Worm (Caenorhabditis elegans): ENCODE measurements around the gene ZK512.4.

The ZK512.4 gene

DNA sequence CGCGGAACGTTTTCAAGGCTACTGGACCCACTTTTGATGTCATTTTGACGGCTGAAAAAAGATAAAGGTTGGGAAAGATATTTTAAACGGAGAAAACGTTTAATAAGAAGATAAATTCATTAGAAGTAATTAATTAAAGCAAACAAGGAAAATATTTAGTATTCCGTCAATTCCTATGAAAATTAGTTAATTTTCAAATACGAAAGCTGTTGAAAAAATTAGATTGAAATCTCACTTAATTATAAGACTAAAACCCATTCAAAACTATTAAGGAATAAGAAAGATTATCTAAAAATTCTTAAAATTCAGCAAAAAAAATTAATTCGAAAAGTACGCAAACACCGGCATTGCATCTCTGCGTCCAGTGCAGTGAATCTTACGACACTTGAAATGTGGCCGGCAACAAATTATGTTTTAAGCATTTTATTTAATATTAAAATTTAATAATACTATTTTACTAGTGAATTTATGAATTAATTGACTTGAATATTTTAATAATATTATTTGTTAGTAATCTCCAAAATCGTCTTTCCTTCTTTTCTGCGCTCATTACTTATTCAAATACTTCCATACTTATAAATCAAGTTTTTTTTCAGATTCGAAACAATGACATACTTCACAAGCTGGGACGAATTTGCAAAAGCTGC, at the start of gene ZK512.4, which contains the start of gene ZK512.2:
ZK512.4 (plus strand) TSS at position 597 of the 647 bp plus-strand sequence.
ZK512.2 (minus strand) TSS at position 51 of the 647 bp plus-strand sequence.
- no peak for TF ChIP-seq unc-62 (GFP tag; optimal IDR thresholded peaks at IDR 0.05)

DNA sequence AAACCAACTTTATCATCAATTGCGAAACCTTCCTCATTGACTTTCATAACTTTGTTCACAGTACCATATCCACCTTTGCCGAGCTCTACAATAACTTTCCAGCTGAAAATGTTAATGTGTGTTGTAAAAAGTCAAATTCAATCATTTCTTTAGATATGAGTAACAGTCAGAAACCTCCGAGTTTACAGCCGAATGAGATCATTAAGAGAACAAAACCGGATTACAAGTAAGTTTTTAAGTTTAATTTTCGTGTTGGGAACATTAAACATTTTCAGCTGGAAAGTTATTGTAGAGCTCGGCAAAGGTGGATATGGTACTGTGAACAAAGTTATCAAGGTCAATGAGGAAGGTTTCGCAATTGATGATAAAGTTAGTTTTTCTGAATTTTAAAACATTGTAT, 43.9 kb upstream of the ZK512.4 start, which contains the start of gene ZK507.1:
ZK507.1 (minus strand) TSS at position 101 of the 400 bp plus-strand sequence.
- no peak for TF ChIP-seq unc-62 (GFP tag; optimal IDR thresholded peaks at IDR 0.05)

ce11 chrIII:9103643-9104042, 41.5 kb upstream of the ZK512.4 start, which contains the start of gene dos-1:
dos-1 (plus strand) TSS chrIII:9103943.
- no peak for TF ChIP-seq unc-62 (GFP tag; optimal IDR thresholded peaks at IDR 0.05)

DNA sequence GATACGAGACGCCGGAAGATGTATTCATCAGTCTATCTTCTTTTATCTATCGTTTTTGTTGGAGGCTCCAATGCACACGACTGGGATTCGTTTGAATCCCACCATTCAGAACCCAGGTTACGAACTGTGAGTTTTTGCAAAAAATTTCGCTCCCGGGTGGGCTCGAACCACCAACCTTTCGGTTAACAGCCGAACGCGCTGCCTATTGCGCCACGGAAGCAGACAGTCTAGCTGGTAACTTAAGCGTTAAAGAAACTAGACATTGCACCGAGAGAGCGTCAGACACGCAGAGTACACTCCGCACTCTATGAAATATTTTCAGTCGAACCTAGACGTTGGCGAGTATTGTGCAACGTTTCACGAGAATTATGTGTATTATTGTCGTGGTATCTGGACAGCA, 41.1 kb upstream of the ZK512.4 start:
- no peak for TF ChIP-seq unc-62 (GFP tag; optimal IDR thresholded peaks at IDR 0.05)

DNA sequence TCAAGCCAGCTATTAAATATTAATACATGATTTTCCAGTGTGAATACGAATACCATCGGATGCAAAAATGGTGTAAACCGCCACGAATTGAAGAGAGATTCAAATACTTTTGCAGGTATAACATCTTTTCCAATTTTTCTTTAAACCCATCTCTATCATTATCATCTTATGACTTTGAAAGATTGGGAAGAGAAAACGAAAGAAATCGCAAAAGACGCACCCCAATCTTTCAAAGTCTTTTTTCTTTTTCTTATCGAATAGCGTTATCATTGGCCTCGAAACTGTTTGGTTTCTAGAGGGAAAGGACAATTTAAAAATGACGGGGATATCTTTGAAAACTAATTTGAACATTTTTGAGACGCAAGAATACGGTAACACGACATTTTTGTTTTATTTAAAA, 39.5 kb upstream of the ZK512.4 start:
- no peak for TF ChIP-seq unc-62 (GFP tag; optimal IDR thresholded peaks at IDR 0.05)

DNA sequence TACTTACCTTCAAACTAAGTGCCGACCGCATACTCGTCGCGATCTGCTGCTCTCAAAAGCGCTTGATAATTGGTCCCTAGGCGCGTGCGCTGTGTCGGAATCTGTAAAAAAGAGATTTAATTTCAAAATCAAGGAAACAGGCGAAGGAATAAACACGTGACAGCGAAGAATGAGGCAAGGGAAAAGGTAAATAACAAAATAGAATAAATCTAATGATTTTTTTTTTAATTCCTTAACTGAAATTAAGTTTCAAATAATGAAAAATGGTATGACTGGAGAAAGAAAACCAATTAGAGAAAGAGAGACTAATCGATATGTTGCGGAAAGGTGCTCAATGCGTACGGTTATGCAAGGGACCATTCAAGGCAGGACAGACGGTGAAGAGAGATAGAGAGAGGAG, 36.0 kb upstream of the ZK512.4 start, which contains the start of gene cya-1:
cya-1 (minus strand) TSS at position 101 of the 400 bp plus-strand sequence.
- TF ChIP-seq unc-62 (GFP tag; optimal IDR thresholded peaks at IDR 0.05) = no peak

DNA sequence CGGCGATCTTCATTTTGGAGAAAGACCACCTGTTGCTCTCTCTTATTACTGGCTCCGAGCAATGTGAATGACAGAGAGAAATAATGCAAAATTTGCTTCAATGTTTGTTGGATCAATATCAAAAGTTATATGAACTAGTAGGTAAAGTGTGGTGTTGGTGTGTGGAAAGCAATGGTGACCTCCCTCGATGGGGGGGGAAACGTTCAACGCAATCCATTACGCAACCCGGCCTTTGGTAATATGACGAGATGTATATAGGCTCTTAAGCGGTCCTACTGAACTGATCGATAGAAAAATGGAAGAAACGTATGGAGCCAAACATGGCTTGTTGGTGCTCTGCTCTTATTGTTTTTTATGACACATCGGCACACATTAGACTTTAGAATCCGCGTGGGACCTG, 35.4 kb upstream of the ZK512.4 start:
- no peak for TF ChIP-seq unc-62 (GFP tag; optimal IDR thresholded peaks at IDR 0.05)

- TF ChIP-seq unc-62 (GFP tag; optimal IDR thresholded peaks at IDR 0.05) = no peak
These were observed 34.9 kb upstream of the ZK512.4 start for ce11 chrIII:9110270-9110669.

ce11 chrIII:9112479-9112878, 32.7 kb upstream of the ZK512.4 start:
- TF ChIP-seq unc-62 (GFP tag; optimal IDR thresholded peaks at IDR 0.05) = no peak

- TF ChIP-seq unc-62 (GFP tag; optimal IDR thresholded peaks at IDR 0.05) = no peak
These were observed 31.1 kb upstream of the ZK512.4 start for ce11 chrIII:9114076-9114475.

DNA sequence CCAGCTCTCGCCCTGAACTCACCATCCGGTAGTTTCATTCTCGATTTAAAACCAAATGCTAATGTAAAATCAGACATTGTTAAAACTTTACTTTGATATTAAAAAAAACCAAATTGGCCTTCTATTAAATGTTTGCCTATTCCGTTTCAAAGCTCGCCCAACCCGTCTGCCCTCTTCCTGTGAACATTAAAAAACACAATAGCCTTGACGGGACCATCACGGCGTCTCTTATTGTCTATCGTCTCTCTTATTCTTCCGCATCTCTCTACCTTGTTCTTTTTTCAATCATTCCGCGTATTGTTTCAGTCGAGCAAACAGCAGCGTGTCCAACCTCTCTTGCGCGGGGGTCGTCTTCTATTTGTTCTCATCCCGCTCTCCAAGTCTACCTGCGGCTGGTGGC, 30.5 kb upstream of the ZK512.4 start, which contains the start of gene ZK512.1:
ZK512.1 (plus strand) TSS at position 301 of the 400 bp plus-strand sequence.
- no peak for TF ChIP-seq unc-62 (GFP tag; optimal IDR thresholded peaks at IDR 0.05)

- TF ChIP-seq unc-62 (GFP tag; optimal IDR thresholded peaks at IDR 0.05) = no peak
These were observed 29.4 kb upstream of the ZK512.4 start for ce11 chrIII:9115745-9116144.

DNA sequence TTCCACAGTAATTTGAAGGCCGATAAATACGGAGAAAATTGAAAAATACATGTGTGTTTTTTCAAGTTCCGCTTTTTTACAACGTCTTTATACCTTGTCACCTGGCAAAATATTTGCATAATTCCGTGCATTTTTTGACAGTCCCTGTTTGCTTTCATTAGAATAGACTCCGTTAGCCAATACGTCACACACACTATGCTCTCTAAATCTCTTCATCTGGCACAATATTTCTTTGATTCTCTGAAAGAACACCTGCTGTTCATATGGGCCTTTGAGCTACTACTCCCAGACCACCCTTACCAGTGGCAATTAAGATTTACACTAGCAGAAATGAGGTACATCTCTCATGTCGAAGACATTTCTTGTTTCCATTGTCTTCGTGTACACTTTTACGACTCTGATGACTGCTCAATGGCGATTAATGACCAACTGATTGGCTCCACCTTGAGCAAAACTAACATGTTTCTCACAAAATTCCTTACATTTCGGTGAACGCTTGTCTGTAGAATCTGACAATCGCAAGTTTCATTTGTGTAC, 26.8 kb upstream of the ZK512.4 start, which contains the start of gene grl-11:
grl-11 (minus strand) TSS at position 51 of the 537 bp plus-strand sequence.
- no peak for TF ChIP-seq unc-62 (GFP tag; optimal IDR thresholded peaks at IDR 0.05)

- no peak for TF ChIP-seq unc-62 (GFP tag; optimal IDR thresholded peaks at IDR 0.05)
These were observed 26.1 kb upstream of the ZK512.4 start, which contains the start of gene ced-11 for ce11 chrIII:9118921-9119606. ced-11 (plus strand) TSS chrIII:9119556.

DNA sequence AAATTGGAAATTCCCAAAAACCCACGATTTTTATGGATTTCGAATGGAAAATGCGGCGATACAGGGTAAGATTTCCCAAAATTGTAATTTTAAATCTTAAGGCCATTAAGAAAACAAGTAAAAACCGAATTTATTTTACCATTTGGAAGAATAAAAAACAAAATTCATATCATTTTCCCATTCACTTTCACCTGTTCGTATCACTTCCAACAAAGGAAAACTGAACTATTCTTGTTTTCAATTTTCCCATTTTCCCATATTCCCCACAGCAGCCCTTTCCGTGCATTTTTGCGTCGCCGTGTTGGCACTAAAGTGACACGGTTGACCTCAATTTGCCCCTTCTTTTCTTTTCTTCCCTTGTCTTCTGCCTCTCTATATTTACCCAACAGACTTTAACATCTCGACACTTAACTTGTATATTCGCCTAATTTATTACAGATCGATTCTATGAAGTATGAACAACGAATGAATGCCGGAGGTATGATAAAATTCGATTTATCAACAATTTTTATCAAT, 19.3 kb upstream of the ZK512.4 start, which contains the start of gene sec-16A.1:
sec-16A.1 (plus strand) TSS at position 51 of the 516 bp plus-strand sequence.
- TF ChIP-seq unc-62 (GFP tag; optimal IDR thresholded peaks at IDR 0.05) = no peak

- no peak for TF ChIP-seq unc-62 (GFP tag; optimal IDR thresholded peaks at IDR 0.05)
These were observed 14.6 kb upstream of the ZK512.4 start, which contains the start of gene ZK512.10 for ce11 chrIII:9130588-9130987. ZK512.10 (plus strand) TSS chrIII:9130888.

Measured in whole organism, dauer.